Worm (Caenorhabditis elegans): ENCODE measurements around the gene aat-7.

- no peak for TF ChIP-seq him-1 (tag; optimal IDR thresholded peaks at IDR 0.05)
- TF ChIP-seq W03F9.2 (tag; optimal IDR thresholded peaks at IDR 0.05), result no peak
These were observed 50.0 kb downstream of the aat-7 start for ce11 chrII:1436715-1437114.
